Fruit fly (Drosophila melanogaster) whole organism, adult: ENCODE measurements around the gene Lcp65Af.

Experiments
- CG11617 ChIP-seq: fragments of 200-800 bp; sonication (Bioruptor generic); optimal IDR thresholded peaks from 2 replicates; lab custom pipeline; 2017; ENCODE audit warnings: mild to moderate bottlenecking, missing biosample characterization, missing genetic modification reagents, missing genetic modification characterization
- CG12768 ChIP-seq: fragments of 200-800 bp; sonication (Bioruptor generic); optimal IDR thresholded peaks from 2 replicates; lab custom pipeline; 2017; ENCODE audit warnings: missing biosample characterization, missing genetic modification characterization, mild to moderate bottlenecking, moderate library complexity, missing genetic modification reagents
- CG14711 ChIP-seq: fragments of 200-800 bp; sonication (Bioruptor generic); optimal IDR thresholded peaks from 2 replicates; lab custom pipeline; 2018; ENCODE audit warnings: missing biosample characterization, mild to moderate bottlenecking, missing genetic modification characterization, moderate library complexity
- CG1620 ChIP-seq: fragments of 200-800 bp; sonication (Bioruptor generic); optimal IDR thresholded peaks from 2 replicates; lab custom pipeline; 2016; ENCODE audit warnings: missing biosample characterization, missing genetic modification characterization
- CG33017 ChIP-seq: fragments of 200-800 bp; sonication (Bioruptor generic); optimal IDR thresholded peaks from 2 replicates; lab custom pipeline; 2018; ENCODE audit warnings: missing biosample characterization, mild to moderate bottlenecking, missing genetic modification characterization, moderate library complexity
- CG5204 ChIP-seq: fragments of 200-800 bp; sonication (Bioruptor generic); optimal IDR thresholded peaks from 2 replicates; lab custom pipeline; 2016; ENCODE audit warnings: missing biosample characterization, missing genetic modification characterization
- CG7045 ChIP-seq: fragments of 200-800 bp; sonication (Bioruptor generic); optimal IDR thresholded peaks from 2 replicates; lab custom pipeline; 2017; ENCODE audit warnings: missing biosample characterization, mild to moderate bottlenecking, missing genetic modification characterization
- CG7101 ChIP-seq: fragments of 200-800 bp; sonication (Bioruptor generic); optimal IDR thresholded peaks from 2 replicates; lab custom pipeline; 2018; ENCODE audit warnings: missing biosample characterization, mild to moderate bottlenecking, missing genetic modification characterization, moderate library complexity
- Clk ChIP-seq: fragments of 200-800 bp; sonication (Bioruptor generic); optimal IDR thresholded peaks from 2 replicates; lab custom pipeline; 2017; ENCODE audit warnings: missing biosample characterization, missing genetic modification characterization
- Crg-1 ChIP-seq: fragments of 200-800 bp; sonication (Bioruptor generic); optimal IDR thresholded peaks from 2 replicates; lab custom pipeline; 2016; ENCODE audit warnings: missing biosample characterization, missing genetic modification characterization
- Hr96 ChIP-seq: fragments of 200-800 bp; sonication (Bioruptor generic); optimal IDR thresholded peaks from 2 replicates; lab custom pipeline; 2016; ENCODE audit warnings: missing biosample characterization, missing genetic modification characterization
- Mnt ChIP-seq: fragments of 200-800 bp; sonication (Bioruptor generic); optimal IDR thresholded peaks from 2 replicates; lab custom pipeline; 2016; ENCODE audit warnings: missing biosample characterization, mild to moderate bottlenecking, missing genetic modification characterization
- bab1 ChIP-seq: fragments of 200-800 bp; sonication (Bioruptor generic); optimal IDR thresholded peaks from 3 replicates; lab custom pipeline; 2019; ENCODE audit warnings: missing biosample characterization, mild to moderate bottlenecking, missing genetic modification characterization, moderate library complexity
- cic ChIP-seq: fragments of 200-800 bp; sonication (Bioruptor generic); optimal IDR thresholded peaks from 2 replicates; lab custom pipeline; 2017; ENCODE audit warnings: missing biosample characterization, mild to moderate bottlenecking, missing genetic modification characterization, moderate library complexity
- cnc ChIP-seq, 2 experiments: fragments of >200 bp; optimal IDR thresholded peaks; 2 replicates each; lab custom pipeline; 2017
- kay ChIP-seq: fragments of 200-800 bp; sonication (Bioruptor generic); peaks from one replicate; lab custom pipeline; 2016; ENCODE audit warnings: missing biosample characterization, missing genetic modification characterization, borderline replicate concordance
- ovo ChIP-seq: fragments of 200-800 bp; sonication (Bioruptor generic); optimal IDR thresholded peaks from 2 replicates; lab custom pipeline; 2016; ENCODE audit warnings: missing biosample characterization, missing genetic modification characterization
- pad ChIP-seq: fragments of 200-800 bp; sonication (Bioruptor generic); optimal IDR thresholded peaks from 3 replicates; lab custom pipeline; 2017; ENCODE audit warnings: missing biosample characterization, missing genetic modification characterization, mild to moderate bottlenecking, moderate library complexity, missing genetic modification reagents
- tj ChIP-seq: fragments of 200-800 bp; sonication (Bioruptor generic); optimal IDR thresholded peaks from 3 replicates; lab custom pipeline; 2017; ENCODE audit warnings: missing biosample characterization, mild to moderate bottlenecking, missing genetic modification characterization, moderate library complexity
- toe ChIP-seq: fragments of 200-800 bp; sonication (Bioruptor generic); optimal IDR thresholded peaks from 2 replicates; lab custom pipeline; 2016; ENCODE audit warnings: missing biosample characterization, missing genetic modification characterization

Lcp65Af gene

dm6 chr3L:6142313-6142712, 5.7 kb upstream of the Lcp65Af start, which contains the start of gene Cpr65Aw:
TSS of gene Cpr65Aw (minus strand) at chr3L:6142413.
- no peak for TF ChIP-seq Clk (GFP tag; lab: Kevin White, UChicago)
- TF ChIP-seq Hr96, result no peak
- no peak for TF ChIP-seq bab1 (GFP tag; lab: Kevin White, UChicago)
- TF ChIP-seq CG33017 (tag; lab: Kevin White, UChicago), result no peak
- no peak for TF ChIP-seq tj (GFP tag; lab: Kevin White, UChicago)
- TF ChIP-seq CG1620, result no peak
- TF ChIP-seq cnc (optimal IDR thresholded peaks at IDR 0.05; lab: Kevin White, UChicago), result no peak
- no peak for TF ChIP-seq ovo (GFP tag; lab: Kevin White, UChicago)
- TF ChIP-seq Mnt, result no peak
- no peak for TF ChIP-seq CG7045
- no peak for TF ChIP-seq kay (GFP tag; lab: Kevin White, UChicago)
- TF ChIP-seq cic (GFP tag; lab: Kevin White, UChicago), result no peak
- TF ChIP-seq toe, result no peak
- no peak for TF ChIP-seq CG14711 (tag; lab: Kevin White, UChicago)
- no peak for TF ChIP-seq CG11617 (GFP tag; lab: Kevin White, UChicago)
- no peak for TF ChIP-seq CG5204
- no peak for TF ChIP-seq pad (GFP tag; lab: Kevin White, UChicago)
- no peak for TF ChIP-seq CG7101 (tag; lab: Kevin White, UChicago)
- no peak for TF ChIP-seq Crg-1

- no peak for TF ChIP-seq CG7045
- no peak for TF ChIP-seq Hr96
- no peak for TF ChIP-seq cic (GFP tag; lab: Kevin White, UChicago)
- no peak for TF ChIP-seq pad (GFP tag; lab: Kevin White, UChicago)
- no peak for TF ChIP-seq CG5204
- no peak for TF ChIP-seq CG12768 (GFP tag; lab: Kevin White, UChicago)
- no peak for TF ChIP-seq CG14711 (tag; lab: Kevin White, UChicago)
- TF ChIP-seq cnc (optimal IDR thresholded peaks at IDR 0.05; lab: Kevin White, UChicago), result no peak
- TF ChIP-seq bab1 (GFP tag; lab: Kevin White, UChicago), result no peak
- no peak for TF ChIP-seq toe
- no peak for TF ChIP-seq CG1620
- TF ChIP-seq Clk (GFP tag; lab: Kevin White, UChicago), result no peak
- no peak for TF ChIP-seq CG11617 (GFP tag; lab: Kevin White, UChicago)
- TF ChIP-seq Mnt, result no peak
- TF ChIP-seq Crg-1, result no peak
- no peak for TF ChIP-seq tj (GFP tag; lab: Kevin White, UChicago)
- no peak for TF ChIP-seq kay (GFP tag; lab: Kevin White, UChicago)
- no peak for TF ChIP-seq CG33017 (tag; lab: Kevin White, UChicago)
- TF ChIP-seq CG7101 (tag; lab: Kevin White, UChicago), result no peak
- no peak for TF ChIP-seq ovo (GFP tag; lab: Kevin White, UChicago)
Observed at dm6 chr3L:6141538-6141937, 4.9 kb upstream of the Lcp65Af start.

- no peak for TF ChIP-seq cic (GFP tag; lab: Kevin White, UChicago)
- TF ChIP-seq bab1 (GFP tag; lab: Kevin White, UChicago), result no peak
- TF ChIP-seq kay (GFP tag; lab: Kevin White, UChicago), result no peak
- TF ChIP-seq cnc (optimal IDR thresholded peaks at IDR 0.05; lab: Kevin White, UChicago), result no peak
- no peak for TF ChIP-seq CG7101 (tag; lab: Kevin White, UChicago)
- TF ChIP-seq toe, result no peak
- no peak for TF ChIP-seq Crg-1
- TF ChIP-seq CG5204, result no peak
- no peak for TF ChIP-seq CG14711 (tag; lab: Kevin White, UChicago)
- no peak for TF ChIP-seq pad (GFP tag; lab: Kevin White, UChicago)
- no peak for TF ChIP-seq CG7045
- TF ChIP-seq Mnt, result no peak
- no peak for TF ChIP-seq CG1620
- no peak for TF ChIP-seq Clk (GFP tag; lab: Kevin White, UChicago)
- no peak for TF ChIP-seq Hr96
- no peak for TF ChIP-seq CG33017 (tag; lab: Kevin White, UChicago)
- no peak for TF ChIP-seq CG11617 (GFP tag; lab: Kevin White, UChicago)
Observed at dm6 chr3L:6140771-6141472, 4.3 kb upstream of the Lcp65Af start.

dm6 chr3L:6139924-6140574, 3.5 kb upstream of the Lcp65Af start, which contains the start of gene Cpr65Av:
TSS of gene Cpr65Av (minus strand) at chr3L:6139974.
- TF ChIP-seq cic (GFP tag; lab: Kevin White, UChicago), result no peak

dm6 chr3L:6138586-6138985, 2.0 kb upstream of the Lcp65Af start:
- TF ChIP-seq bab1 (GFP tag; lab: Kevin White, UChicago) (no peak), kay (GFP tag; lab: Kevin White, UChicago) (no peak), cnc (optimal IDR thresholded peaks at IDR 0.05; lab: Kevin White, UChicago) (no peak), Crg-1 (no peak), CG33017 (tag; lab: Kevin White, UChicago) (no peak), cic (GFP tag; lab: Kevin White, UChicago) (no peak), CG11617 (GFP tag; lab: Kevin White, UChicago) (no peak), CG7045 (no peak), Clk (GFP tag; lab: Kevin White, UChicago) (no peak), Mnt (no peak), CG5204 (no peak), ovo (GFP tag; lab: Kevin White, UChicago) (no peak), CG7101 (tag; lab: Kevin White, UChicago) (no peak)

- TF ChIP-seq Hr96 (no peak), CG12768 (GFP tag; lab: Kevin White, UChicago) (no peak), Crg-1 (no peak)
Observed at dm6 chr3L:6138018-6138417, 1.4 kb upstream of the Lcp65Af start, which contains the start of gene Lcp65Ae. TSS of gene Lcp65Ae (minus strand) at chr3L:6138118.
